Fruit fly (Drosophila melanogaster) whole organism, embryonic: ENCODE results near the gene CG11085.

Source experiments
- B-H2 ChIP-seq: fragments of 200-800 bp; sonication (Bioruptor generic); optimal IDR thresholded peaks from 2 replicates; lab custom pipeline; 2018; ENCODE audit warnings: missing biosample characterization, mild to moderate bottlenecking, missing genetic modification characterization
- Bgb ChIP-seq: fragments of 200-800 bp; sonication (Bioruptor generic); IDR thresholded peaks from 2 replicates; pipeline ENCODE4 v1.3.6; 2022; ENCODE audit warnings: missing biosample characterization, missing genetic modification characterization; ENCODE audit not compliant: partially characterized antibody
- CG1024 ChIP-seq: fragments of 200-800 bp; sonication (Bioruptor generic); IDR thresholded peaks from 2 replicates; pipeline ENCODE4 v1.3.6; 2022; ENCODE audit warnings: missing biosample characterization, missing genetic modification characterization
- CG10274 ChIP-seq: fragments of 200-800 bp; sonication (Bioruptor generic); optimal IDR thresholded peaks from 3 replicates; lab custom pipeline; 2017; ENCODE audit warnings: missing biosample characterization, mild to moderate bottlenecking, missing genetic modification characterization
- CG11398 ChIP-seq: fragments of 200-800 bp; sonication (Bioruptor generic); optimal IDR thresholded peaks from 2 replicates; lab custom pipeline; 2016; ENCODE audit warnings: missing biosample characterization, missing genetic modification characterization
- CG11456 ChIP-seq: fragments of 200-800 bp; sonication (Bioruptor generic); IDR thresholded peaks from 3 replicates; pipeline ENCODE4 v1.3.6; 2022; ENCODE audit warnings: missing biosample characterization, missing genetic modification characterization
- CG12236 ChIP-seq: fragments of 200-800 bp; sonication (Bioruptor generic); optimal IDR thresholded peaks from 2 replicates; lab custom pipeline; 2016; ENCODE audit warnings: missing biosample characterization, missing genetic modification characterization
- CG13123 ChIP-seq: fragments of 200-800 bp; sonication (Bioruptor generic); optimal IDR thresholded peaks from 2 replicates; lab custom pipeline; 2016; ENCODE audit warnings: missing biosample characterization, missing genetic modification characterization
- CG13296 ChIP-seq: fragments of 200-800 bp; sonication (Bioruptor generic); optimal IDR thresholded peaks from 3 replicates; lab custom pipeline; 2018; ENCODE audit warnings: missing biosample characterization, mild to moderate bottlenecking, missing genetic modification characterization
- CG15011 ChIP-seq: fragments of 200-800 bp; sonication (Bioruptor generic); optimal IDR thresholded peaks from 3 replicates; lab custom pipeline; 2018; ENCODE audit warnings: missing biosample characterization, mild to moderate bottlenecking, missing genetic modification characterization
- CG15601 ChIP-seq: fragments of 200-800 bp; sonication (Bioruptor generic); optimal IDR thresholded peaks from 3 replicates; lab custom pipeline; 2019; ENCODE audit warnings: missing biosample characterization, mild to moderate bottlenecking, missing genetic modification characterization, moderate library complexity
- CG2129 ChIP-seq: fragments of 200-800 bp; sonication (Bioruptor generic); IDR thresholded peaks from 2 replicates; pipeline ENCODE4 v1.3.6; 2022; ENCODE audit warnings: missing biosample characterization, missing genetic modification characterization; ENCODE audit not compliant: partially characterized antibody
- CG3065 ChIP-seq: fragments of 200-800 bp; sonication (Bioruptor generic); optimal IDR thresholded peaks from 2 replicates; lab custom pipeline; 2016; ENCODE audit warnings: missing biosample characterization, missing genetic modification characterization
- CG3838 ChIP-seq: fragments of 200-800 bp; sonication (Bioruptor generic); optimal IDR thresholded peaks from 3 replicates; lab custom pipeline; 2016; ENCODE audit warnings: missing biosample characterization, missing genetic modification characterization
- CG7357 ChIP-seq: fragments of 200-800 bp; sonication (Bioruptor generic); IDR thresholded peaks from 3 replicates; pipeline ENCODE4 v1.3.6; 2022; ENCODE audit warnings: missing biosample characterization, missing genetic modification characterization
- CG8944 ChIP-seq: fragments of 200-800 bp; sonication (Bioruptor generic); optimal IDR thresholded peaks from 3 replicates; lab custom pipeline; 2016; ENCODE audit warnings: missing biosample characterization, missing genetic modification characterization
- CHES-1-like ChIP-seq: fragments of 200-800 bp; sonication (Bioruptor generic); optimal IDR thresholded peaks from 2 replicates; lab custom pipeline; 2016; ENCODE audit warnings: missing biosample characterization, missing genetic modification characterization
- Camta ChIP-seq: fragments of 200-800 bp; sonication (Bioruptor generic); optimal IDR thresholded peaks from 2 replicates; lab custom pipeline; 2016; ENCODE audit warnings: missing biosample characterization, missing genetic modification characterization
- Dref ChIP-seq: fragments of 200-800 bp; sonication (Bioruptor generic); IDR thresholded peaks from 2 replicates; pipeline ENCODE4 v1.3.6; 2022; ENCODE audit warnings: missing biosample characterization, missing genetic modification characterization
- HLH54F ChIP-seq: fragments of 200-800 bp; sonication (Bioruptor generic); optimal IDR thresholded peaks from 3 replicates; lab custom pipeline; 2016; ENCODE audit warnings: missing biosample characterization, missing genetic modification characterization
- Hmx ChIP-seq: fragments of 200-800 bp; sonication (Bioruptor generic); optimal IDR thresholded peaks from 2 replicates; lab custom pipeline; 2016; ENCODE audit warnings: missing biosample characterization, missing genetic modification characterization
- Lhr ChIP-seq: fragments of 200-800 bp; sonication (Bioruptor generic); optimal IDR thresholded peaks from 3 replicates; lab custom pipeline; 2017; ENCODE audit warnings: mild to moderate bottlenecking, missing biosample characterization, missing genetic modification reagents, missing genetic modification characterization
- MTF-1 ChIP-seq: fragments of 200-800 bp; sonication (Bioruptor generic); optimal IDR thresholded peaks from 2 replicates; lab custom pipeline; 2018; ENCODE audit warnings: missing biosample characterization, mild to moderate bottlenecking, missing genetic modification characterization, borderline replicate concordance
- Mrtf ChIP-seq: fragments of 200-800 bp; sonication (Bioruptor generic); IDR thresholded peaks from 3 replicates; pipeline ENCODE4 v1.3.6; 2022; ENCODE audit warnings: missing biosample characterization, missing genetic modification characterization
- Tbp ChIP-seq: fragments of >200 bp; optimal IDR thresholded peaks from 2 replicates; lab custom pipeline; 2018; ENCODE audit warnings: missing biosample characterization, missing genetic modification characterization
- Trl ChIP-seq, 3 experiments: fragments of >200 bp in 2 of 3; fragments of 200-800 bp in 1 of 3; sonication (Bioruptor generic) in 1 of 3; optimal IDR thresholded peaks; 2 replicates in 1 of 3; 3 replicates in 2 of 3; lab custom pipeline; 2016 to 2017; ENCODE audit warnings: missing biosample characterization in 1 of 3, missing genetic modification characterization in 1 of 3
- Usf ChIP-seq: fragments of 200-800 bp; sonication (Bioruptor generic); optimal IDR thresholded peaks from 2 replicates; lab custom pipeline; 2017; ENCODE audit warnings: missing genotype, missing biosample characterization, missing genetic modification characterization
- ab ChIP-seq: fragments of 200-800 bp; sonication (Bioruptor generic); optimal IDR thresholded peaks from 2 replicates; lab custom pipeline; 2016; ENCODE audit warnings: missing biosample characterization, missing genetic modification characterization
- chinmo ChIP-seq: fragments of 200-800 bp; sonication (Bioruptor generic); IDR thresholded peaks from 4 replicates; pipeline ENCODE4 v1.3.6; 2022; ENCODE audit warnings: missing biosample characterization, missing genetic modification characterization; ENCODE audit not compliant: partially characterized antibody
- crp ChIP-seq, 2 experiments: fragments of 200-800 bp; sonication (Bioruptor generic); optimal IDR thresholded peaks; 2 replicates in 1 of 2; 3 replicates in 1 of 2; lab custom pipeline; 2017; ENCODE audit warnings: missing biosample characterization in 2 of 2, missing genetic modification characterization in 2 of 2, mild to moderate bottlenecking in 1 of 2, moderate library complexity in 1 of 2
- dmrt99B ChIP-seq: fragments of 200-800 bp; sonication (Bioruptor generic); optimal IDR thresholded peaks from 2 replicates; lab custom pipeline; 2018; ENCODE audit warnings: missing biosample characterization, mild to moderate bottlenecking, missing genetic modification characterization, moderate library complexity
- ems ChIP-seq: fragments of 200-800 bp; sonication (Bioruptor generic); optimal IDR thresholded peaks from 3 replicates; lab custom pipeline; 2016; ENCODE audit warnings: missing biosample characterization, missing genetic modification characterization
- exex ChIP-seq: fragments of 200-800 bp; sonication (Bioruptor generic); optimal IDR thresholded peaks from 4 replicates; lab custom pipeline; 2018; ENCODE audit warnings: missing biosample characterization, mild to moderate bottlenecking, missing genetic modification characterization, moderate library complexity
- gcm2 ChIP-seq: fragments of 200-800 bp; sonication (Bioruptor generic); optimal IDR thresholded peaks from 2 replicates; lab custom pipeline; 2016; ENCODE audit warnings: missing biosample characterization, missing genetic modification characterization
- hb ChIP-seq: fragments of 200-800 bp; sonication (Bioruptor generic); IDR thresholded peaks from 3 replicates; pipeline ENCODE4 v1.3.6; 2022; ENCODE audit warnings: missing biosample characterization, missing genetic modification characterization; ENCODE audit not compliant: partially characterized antibody
- jigr1 ChIP-seq: fragments of 200-800 bp; sonication (Bioruptor generic); IDR thresholded peaks from 3 replicates; pipeline ENCODE4 v1.3.6; 2022; ENCODE audit warnings: missing biosample characterization, missing genetic modification characterization
- luna ChIP-seq: fragments of 200-800 bp; sonication (Bioruptor generic); optimal IDR thresholded peaks from 2 replicates; lab custom pipeline; 2016; ENCODE audit warnings: missing biosample characterization, missing genetic modification characterization
- prd ChIP-seq, 3 experiments: fragments of >200 bp in 2 of 3; fragments of 200-800 bp in 1 of 3; sonication (Bioruptor generic) in 1 of 3; optimal IDR thresholded peaks in 2 of 3; IDR thresholded peaks in 1 of 3; 2 replicates in 2 of 3; 3 replicates in 1 of 3; pipeline versions ENCODE4 v1.3.6 to Lab custom; 2017 to 2022; ENCODE audit warnings: missing biosample characterization in 1 of 3, missing genetic modification characterization in 1 of 3
- pros ChIP-seq: fragments of 200-800 bp; sonication (Bioruptor generic); optimal IDR thresholded peaks from 3 replicates; lab custom pipeline; 2019; ENCODE audit warnings: missing biosample characterization, mild to moderate bottlenecking, missing genetic modification characterization, moderate library complexity
- run ChIP-seq: fragments of 200-800 bp; sonication (Bioruptor generic); optimal IDR thresholded peaks from 3 replicates; lab custom pipeline; 2018; ENCODE audit warnings: missing biosample characterization, mild to moderate bottlenecking, missing genetic modification characterization
- scrt ChIP-seq: fragments of 200-800 bp; sonication (Bioruptor generic); optimal IDR thresholded peaks from 2 replicates; lab custom pipeline; 2018; ENCODE audit warnings: missing biosample characterization, mild to moderate bottlenecking, missing genetic modification characterization, moderate library complexity
- slbo ChIP-seq: fragments of 200-800 bp; sonication (Bioruptor generic); IDR thresholded peaks from 2 replicates; pipeline ENCODE4 v1.3.6; 2022; ENCODE audit warnings: missing biosample characterization, missing genetic modification characterization
- so ChIP-seq: fragments of 200-800 bp; sonication (Bioruptor generic); IDR thresholded peaks from 3 replicates; pipeline ENCODE4 v1.3.6; 2022; ENCODE audit warnings: missing biosample characterization, missing genetic modification characterization
- stwl ChIP-seq: fragments of 200-800 bp; sonication (Bioruptor generic); optimal IDR thresholded peaks from 3 replicates; lab custom pipeline; 2018; ENCODE audit warnings: missing biosample characterization, mild to moderate bottlenecking, missing genetic modification characterization, moderate library complexity
- tgo ChIP-seq: fragments of 200-800 bp; sonication (Bioruptor generic); IDR thresholded peaks from 3 replicates; pipeline ENCODE4 v1.3.6; 2022; ENCODE audit warnings: missing biosample characterization, missing genetic modification characterization
- toy ChIP-seq: fragments of 200-800 bp; sonication (Bioruptor generic); IDR thresholded peaks from 2 replicates; pipeline ENCODE4 v1.3.6; 2022; ENCODE audit warnings: missing biosample characterization, missing genetic modification characterization
- z ChIP-seq: fragments of 200-800 bp; sonication (Bioruptor generic); IDR thresholded peaks from 3 replicates; pipeline ENCODE4 v1.3.6; 2022; ENCODE audit warnings: missing biosample characterization, missing genetic modification characterization
- zf30C ChIP-seq: fragments of 200-800 bp; sonication (Bioruptor generic); optimal IDR thresholded peaks from 3 replicates; lab custom pipeline; 2018; ENCODE audit warnings: missing biosample characterization, mild to moderate bottlenecking, missing genetic modification characterization

The CG11085 gene

DNA sequence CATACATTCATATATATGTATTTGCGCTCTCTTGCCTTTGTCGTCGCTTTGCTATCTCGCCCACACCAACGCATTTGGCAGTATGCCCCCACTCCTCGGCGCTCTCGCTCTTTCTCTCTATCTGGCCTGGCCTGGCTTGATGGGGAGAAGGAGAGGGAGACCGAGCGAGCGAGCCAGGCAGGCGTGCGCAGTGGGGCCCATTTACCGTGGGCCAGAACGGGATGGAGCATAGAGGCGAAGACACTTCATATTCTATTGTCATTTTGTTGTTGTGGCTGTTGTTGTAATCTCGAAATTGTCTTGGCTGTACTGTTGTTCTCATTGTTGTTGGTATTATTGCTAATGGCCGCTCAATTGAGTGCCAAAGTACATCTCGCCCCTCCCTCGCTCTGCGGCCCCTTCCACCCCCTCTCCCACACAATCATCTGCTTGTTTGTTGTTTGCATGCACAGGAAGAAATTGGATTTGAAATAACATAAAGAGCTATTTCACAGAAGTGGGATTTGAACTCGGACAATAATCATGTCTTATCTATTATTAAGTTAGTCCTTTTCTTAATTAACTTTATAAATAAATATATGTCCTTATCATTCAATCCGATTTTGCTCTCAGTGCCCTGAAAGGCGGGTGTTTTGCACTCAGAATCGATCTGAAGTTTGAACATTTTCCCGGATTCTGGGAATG lies 49.1 kb downstream of the CG11085 start (continued):
- TF ChIP-seq pros (GFP tag; lab: Kevin White, UChicago) (peak; percentile 70), CG3838 (GFP tag; lab: Kevin White, UChicago) (peak; percentile 58), prd (optimal IDR thresholded peaks at IDR 0.05; lab: Kevin White, UChicago) (no peak), prd (GFP tag; IDR thresholded peaks at IDR 0.05; lab: Robert Waterston, UW) (peak; percentile 94), Tbp (no peak), ab (peak; percentile 16), hb (GFP tag; lab: Robert Waterston, UW) (no peak), CG3065 (GFP tag; lab: Kevin White, UChicago) (peak; percentile 56), exex (tag; lab: Kevin White, UChicago) (peak; percentile 46), dmrt99B (peak; percentile 88), Mrtf (GFP tag; lab: Robert Waterston, UW) (peak; percentile 88), MTF-1 (peak; percentile 73), Usf (GFP tag; lab: Kevin White, UChicago) (peak; percentile 77), slbo (peak; percentile 96), ems (peak; percentile 51), CG11456 (GFP tag; lab: Robert Waterston, UW) (peak; percentile 92), CG8944 (GFP tag; lab: Kevin White, UChicago) (peak; percentile 23), Trl (optimal IDR thresholded peaks at IDR 0.05; lab: Kevin White, UChicago) (peak; percentile 73 to 84), Trl (GFP tag; optimal IDR thresholded peaks at IDR 0.05; lab: Kevin White, UChicago) (no peak), CG10274 (peak; percentile 78), scrt (GFP tag; lab: Kevin White, UChicago) (peak; percentile 78), Camta (peak; percentile 35), Bgb (peak; percentile 39; the same call in 1 of the 2 replicates), luna (GFP tag; lab: Kevin White, UChicago) (no peak), B-H2 (GFP tag; lab: Kevin White, UChicago) (no peak), CG12236 (GFP tag; lab: Kevin White, UChicago) (no peak), CG1024 (GFP tag; lab: Robert Waterston, UW) (peak; percentile 80), CG7357 (GFP tag; lab: Robert Waterston, UW) (peak; percentile 80), Lhr (GFP tag; lab: Kevin White, UChicago) (peak; percentile 79), so (GFP tag; lab: Robert Waterston, UW) (peak; percentile 91), crp (GFP tag; optimal IDR thresholded peaks at IDR 0.05; lab: Kevin White, UChicago) (peak in 1 of 2 experiments; percentile 47), Hmx (GFP tag; lab: Kevin White, UChicago) (no peak), CG13123 (GFP tag; lab: Kevin White, UChicago) (peak; percentile 72), gcm2 (GFP tag; lab: Kevin White, UChicago) (peak; percentile 3), chinmo (GFP tag; lab: Robert Waterston, UW) (peak; percentile 88), CG11398 (GFP tag; lab: Kevin White, UChicago) (no peak), HLH54F (GFP tag; lab: Kevin White, UChicago) (peak; percentile 43), Dref (no peak), stwl (tag; lab: Kevin White, UChicago) (peak; percentile 37), CG13296 (GFP tag; lab: Kevin White, UChicago) (peak; percentile 74), jigr1 (GFP tag; lab: Robert Waterston, UW) (no peak; the same call in 2 of the 3 replicates), CG2129 (no peak), toy (GFP tag; lab: Robert Waterston, UW) (0 out of 2 replicates have a peak, but pooled peaks have one; percentile 45), CG15011 (GFP tag; lab: Kevin White, UChicago) (peak; percentile 83), run (tag; lab: Kevin White, UChicago) (peak; percentile 44), CG15601 (peak; percentile 80), zf30C (GFP tag; lab: Kevin White, UChicago) (peak; percentile 88), CHES-1-like (GFP tag; lab: Kevin White, UChicago) (no peak), z (GFP tag; lab: Robert Waterston, UW) (peak; percentile 66; the same call in 1 of the 3 replicates), tgo (GFP tag; lab: Robert Waterston, UW) (peak; percentile 92)
